Worm (Caenorhabditis elegans): ENCODE data around the gene npr-9.

DNA sequence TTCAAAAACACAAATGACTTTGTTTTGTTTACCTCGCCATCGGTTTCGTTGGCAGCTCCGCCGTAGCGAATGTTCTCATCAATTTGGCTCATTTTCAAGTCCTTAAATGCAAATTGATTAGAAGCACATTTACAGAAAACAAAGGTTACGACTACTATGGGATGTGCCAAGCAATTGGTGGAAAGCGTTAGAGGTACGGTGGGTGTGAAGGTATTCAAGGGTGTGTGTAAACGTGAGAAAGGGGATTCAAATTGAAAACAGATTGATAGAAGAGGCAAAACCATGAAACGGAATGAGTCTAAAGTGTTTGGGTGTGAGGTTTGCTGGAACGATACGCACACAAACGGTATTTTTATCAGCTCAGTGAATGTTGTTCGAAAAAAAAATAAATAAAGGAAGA lies 47.8 kb downstream of the npr-9 start, which contains the start of gene tni-1:
- TF ChIP-seq sox-2 (GFP tag; IDR thresholded peaks at IDR 0.05) (no peak), unc-3 (GFP tag; conservative IDR thresholded peaks at IDR 0.05) (no peak), unc-3 (tag; optimal IDR thresholded peaks at IDR 0.05) (no peak)

Measured in whole organism, late embryonic.